Worm (Caenorhabditis elegans): ENCODE data around the gene gpcp-1.

gpcp-1 gene

ce11 chrX:3099832-3100231 is 10.6 kb downstream of the gpcp-1 start, which contains the start of gene sec-3 (continued):
- peak; percentile 85 for TF ChIP-seq repo-1 (tag; optimal IDR thresholded peaks at IDR 0.05)
- peak; percentile 69 for TF ChIP-seq pha-4 (tag; optimal IDR thresholded peaks at IDR 0.05)
- TF ChIP-seq ztf-3 (GFP tag; optimal IDR thresholded peaks at IDR 0.05) = no peak
- no peak for TF ChIP-seq akir-1 (GFP tag; optimal IDR thresholded peaks at IDR 0.05)
- TF ChIP-seq F55B11.4 (tag; optimal IDR thresholded peaks at IDR 0.05; ENCODE audit: borderline replicate concordance, insufficient read depth) = no peak
- TF ChIP-seq Y56A3A.18 (GFP tag; IDR thresholded peaks at IDR 0.05) = no peak
- no peak for TF ChIP-seq zim-3 (tag; optimal IDR thresholded peaks at IDR 0.05)
- TF ChIP-seq tbx-9 (tag; optimal IDR thresholded peaks at IDR 0.05; ENCODE audit: borderline replicate concordance) = no peak
- peak; percentile 98 for TF ChIP-seq ztf-18 (tag; optimal IDR thresholded peaks at IDR 0.05)
- peak; percentile 68 for TF ChIP-seq ceh-100 (GFP tag; IDR thresholded peaks at IDR 0.05)
- TF ChIP-seq tlf-1 (GFP tag; optimal IDR thresholded peaks at IDR 0.05) = peak; percentile 53
- TF ChIP-seq nhr-90 (tag; optimal IDR thresholded peaks at IDR 0.05) = peak; percentile 31
- no peak for TF ChIP-seq bed-2 (GFP tag; IDR thresholded peaks at IDR 0.05)
- TF ChIP-seq K11D2.4 (GFP tag; IDR thresholded peaks at IDR 0.05) = peak; percentile 77; the same call in 1 of the 2 replicates
- TF ChIP-seq hsf-1 (GFP tag; IDR thresholded peaks at IDR 0.05) = no peak
- no peak for TF ChIP-seq B0261.1 (tag; optimal IDR thresholded peaks at IDR 0.05)
- TF ChIP-seq ztf-22 (GFP tag; optimal IDR thresholded peaks at IDR 0.05) = peak; percentile 3
- TF ChIP-seq C06A6.2 (GFP tag; conservative IDR thresholded peaks at IDR 0.05) = peak; percentile 28; the same call in 1 of the 2 replicates
- TF ChIP-seq hmg-20 (GFP tag; IDR thresholded peaks at IDR 0.05) = peak; percentile 55; the same call in 1 of the 2 replicates
- no peak for TF ChIP-seq aptf-3 (GFP tag; IDR thresholded peaks at IDR 0.05)
- no peak for TF ChIP-seq egl-18 (GFP tag; IDR thresholded peaks at IDR 0.05)
- TF ChIP-seq let-607 (tag; optimal IDR thresholded peaks at IDR 0.05) = peak; percentile 10 to 42
- peak; percentile 51 for TF ChIP-seq gei-17 (GFP tag; optimal IDR thresholded peaks at IDR 0.05)
- TF ChIP-seq F22D6.2 (tag; optimal IDR thresholded peaks at IDR 0.05) = peak; percentile 42
- TF ChIP-seq T26A5.8 (tag; optimal IDR thresholded peaks at IDR 0.05) = no peak

- TF ChIP-seq zfh-2 (GFP tag; conservative IDR thresholded peaks at IDR 0.05) (peak; percentile 60), repo-1 (tag; optimal IDR thresholded peaks at IDR 0.05) (no peak)
Measured at ce11 chrX:3094304-3094703, 16.1 kb downstream of the gpcp-1 start, which contains the start of gene wrt-2. wrt-2 (minus strand) TSS chrX:3094349.

- TF ChIP-seq ZK185.1 (tag; optimal IDR thresholded peaks at IDR 0.05; ENCODE audit: poor library complexity, severe bottlenecking) = no peak
- peak; percentile 27 for TF ChIP-seq ztf-26 (tag; optimal IDR thresholded peaks at IDR 0.05)
- no peak for TF ChIP-seq lin-35 (GFP tag; optimal IDR thresholded peaks at IDR 0.05)
- no peak for TF ChIP-seq lag-1 (GFP tag; IDR thresholded peaks at IDR 0.05)
- TF ChIP-seq mes-4 (tag; optimal IDR thresholded peaks at IDR 0.05) = no peak
- TF ChIP-seq ets-4 (GFP tag; optimal IDR thresholded peaks at IDR 0.05) = no peak
- TF ChIP-seq nhr-27 (tag; optimal IDR thresholded peaks at IDR 0.05) = no peak
- TF ChIP-seq ztf-3 (GFP tag; optimal IDR thresholded peaks at IDR 0.05) = peak; percentile 6
- TF ChIP-seq zfh-2 (GFP tag; conservative IDR thresholded peaks at IDR 0.05) = peak; percentile 32; the same call in 1 of the 2 replicates
- TF ChIP-seq attf-3 (GFP tag; conservative IDR thresholded peaks at IDR 0.05) = no peak
- peak; percentile 4 for TF ChIP-seq athp-1 (tag; optimal IDR thresholded peaks at IDR 0.05)
- 0 out of 2 replicates have a peak, but pooled peaks have one; percentile 10 for TF ChIP-seq egrh-3 (GFP tag; IDR thresholded peaks at IDR 0.05)
- TF ChIP-seq repo-1 (tag; optimal IDR thresholded peaks at IDR 0.05) = peak; percentile 51
- TF ChIP-seq rcor-1 (GFP tag; IDR thresholded peaks at IDR 0.05) = 0 out of 2 replicates have a peak, but pooled peaks have one; percentile 16
- no peak for TF ChIP-seq zim-3 (tag; optimal IDR thresholded peaks at IDR 0.05)
- TF ChIP-seq F52B5.7 (tag; optimal IDR thresholded peaks at IDR 0.05) = no peak
- no peak for TF ChIP-seq ceh-91 (GFP tag; IDR thresholded peaks at IDR 0.05)
- TF ChIP-seq ama-1 (optimal IDR thresholded peaks at IDR 0.05) = peak; percentile 69
- no peak for TF ChIP-seq ama-1 (GFP tag; optimal IDR thresholded peaks at IDR 0.05)
- TF ChIP-seq cebp-2 (GFP tag; IDR thresholded peaks at IDR 0.05) = no peak
- TF ChIP-seq hmg-1.2 (GFP tag; IDR thresholded peaks at IDR 0.05) = no peak
- TF ChIP-seq cebp-1 (GFP tag; IDR thresholded peaks at IDR 0.05) = no peak
- peak; percentile 32 for TF ChIP-seq cebp-1 (tag; optimal IDR thresholded peaks at IDR 0.05)
- TF ChIP-seq efl-1 (GFP tag; optimal IDR thresholded peaks at IDR 0.05) = no peak
- TF ChIP-seq K11D2.4 (GFP tag; IDR thresholded peaks at IDR 0.05) = no peak
- 0 out of 2 replicates have a peak, but pooled peaks have one; percentile 17 for TF ChIP-seq aptf-2 (GFP tag; conservative IDR thresholded peaks at IDR 0.05)
Measured at ce11 chrX:3092460-3092859, 18.0 kb downstream of the gpcp-1 start.

All from whole organism, young adult.